Fruit fly (Drosophila melanogaster): ENCODE results near the gene skd.

- TF ChIP-seq az2 (GFP tag; optimal IDR thresholded peaks at IDR 0.05) (no peak), repo (GFP tag; optimal IDR thresholded peaks at IDR 0.05) (no peak), h (optimal IDR thresholded peaks at IDR 0.05) (no peak)
Measured at dm6 chr3L:21066210-21066912, 39.1 kb upstream of the skd start.
